Worm (Caenorhabditis elegans): ENCODE data around the gene fbxa-81.

ce11 chrX:14496545-14496944 is 45.3 kb downstream of the fbxa-81 start:
- TF ChIP-seq pha-4 (tag; optimal IDR thresholded peaks at IDR 0.05): no peak
- no peak for TF ChIP-seq nhr-77 (tag; optimal IDR thresholded peaks at IDR 0.05)
- TF ChIP-seq fos-1 (tag; optimal IDR thresholded peaks at IDR 0.05): no peak
- no peak for TF ChIP-seq elt-1 (tag; optimal IDR thresholded peaks at IDR 0.05)
- TF ChIP-seq nhr-23 (tag; optimal IDR thresholded peaks at IDR 0.05): no peak
- TF ChIP-seq ZK546.5 (tag; optimal IDR thresholded peaks at IDR 0.05): no peak
- no peak for TF ChIP-seq daf-12 (tag; optimal IDR thresholded peaks at IDR 0.05)
- no peak for TF ChIP-seq skn-1 (tag; optimal IDR thresholded peaks at IDR 0.05)
- no peak for TF ChIP-seq egl-27 (tag; optimal IDR thresholded peaks at IDR 0.05)

Measured in whole organism, L3 larva.